Worm (Caenorhabditis elegans) whole organism, late embryonic: ENCODE results near the gene idpa-1.

ENCODE experiments used
- F13H6.1 ChIP-seq: sonication (generic microtip); optimal IDR thresholded peaks from 2 replicates; lab custom pipeline; 2016; ENCODE audit warnings: missing genetic modification characterization, missing compliant biosample characterization
- K02D7.2 ChIP-seq: sonication (generic microtip); optimal IDR thresholded peaks from 2 replicates; lab custom pipeline; 2017; ENCODE audit warnings: mild to moderate bottlenecking, missing genetic modification characterization, missing compliant biosample characterization
- K09A11.1 ChIP-seq: sonication (generic microtip); optimal IDR thresholded peaks from 2 replicates; lab custom pipeline; 2017; ENCODE audit warnings: antibody characterized with exemption, mild to moderate bottlenecking, missing genetic modification characterization, missing compliant biosample characterization; ENCODE audit not compliant: insufficient read depth
- T23F11.4 ChIP-seq: fragments of 200-800 bp; sonication (Bioruptor generic); optimal IDR thresholded peaks from 2 replicates; lab custom pipeline; 2018; ENCODE audit warnings: mild to moderate bottlenecking, missing genetic modification characterization, missing compliant biosample characterization
- Y22D7AL.16 ChIP-seq: sonication (generic microtip); optimal IDR thresholded peaks from 2 replicates; lab custom pipeline; 2016; ENCODE audit warnings: missing genetic modification characterization, missing compliant biosample characterization
- ama-1 ChIP-seq: fragments of 150-350 bp; optimal IDR thresholded peaks from 2 replicates; lab custom pipeline; 2014
- ceh-14 ChIP-seq: sonication (generic microtip); optimal IDR thresholded peaks from 2 replicates; lab custom pipeline; 2016; ENCODE audit warnings: missing genotype, missing genetic modification characterization, missing compliant biosample characterization
- ceh-30 ChIP-seq: fragments of 150-350 bp; optimal IDR thresholded peaks from 2 replicates; lab custom pipeline; 2014; ENCODE audit warnings: missing biosample characterization, missing genetic modification characterization
- ceh-31 ChIP-seq: sonication (generic microtip); optimal IDR thresholded peaks from 2 replicates; lab custom pipeline; 2016; ENCODE audit warnings: missing genetic modification characterization, missing compliant biosample characterization
- ceh-34 ChIP-seq: sonication (generic microtip); optimal IDR thresholded peaks from 2 replicates; lab custom pipeline; 2016; ENCODE audit warnings: mild to moderate bottlenecking, missing genetic modification characterization, missing compliant biosample characterization
- ceh-45 ChIP-seq: fragments of 200-800 bp; sonication (Bioruptor generic); IDR thresholded peaks from 2 replicates; pipeline ENCODE4 v1.3.6; 2022; ENCODE audit warnings: missing genetic modification reagents, missing genetic modification characterization, missing compliant biosample characterization
- ceh-48 ChIP-seq: sonication (generic microtip); optimal IDR thresholded peaks from 2 replicates; lab custom pipeline; 2016; ENCODE audit warnings: missing genetic modification characterization, inconsistent platforms, missing compliant biosample characterization
- ceh-6 ChIP-seq: fragments of 200-800 bp; sonication (Bioruptor generic); optimal IDR thresholded peaks from 2 replicates; lab custom pipeline; 2018; ENCODE audit warnings: mild to moderate bottlenecking, missing genetic modification characterization, missing compliant biosample characterization
- ceh-9 ChIP-seq: sonication (generic microtip); optimal IDR thresholded peaks from 2 replicates; lab custom pipeline; 2016; ENCODE audit warnings: mild to moderate bottlenecking, missing genetic modification characterization, inconsistent platforms, missing compliant biosample characterization
- che-1 ChIP-seq: sonication (generic microtip); optimal IDR thresholded peaks from 2 replicates; lab custom pipeline; 2016; ENCODE audit warnings: mild to moderate bottlenecking, missing genetic modification characterization, missing compliant biosample characterization
- dve-1 ChIP-seq: sonication (generic microtip); optimal IDR thresholded peaks from 2 replicates; lab custom pipeline; 2017; ENCODE audit warnings: antibody characterized with exemption, mild to moderate bottlenecking, missing genetic modification characterization, missing compliant biosample characterization
- elt-4 ChIP-seq: sonication (generic microtip); optimal IDR thresholded peaks from 2 replicates; lab custom pipeline; 2016; ENCODE audit warnings: missing genetic modification characterization, missing compliant biosample characterization
- fax-1 ChIP-seq: sonication (generic microtip); optimal IDR thresholded peaks from 2 replicates; lab custom pipeline; 2016; ENCODE audit warnings: missing genotype, missing genetic modification characterization, missing compliant biosample characterization
- fkh-10 ChIP-seq: fragments of 150-350 bp; optimal IDR thresholded peaks from 2 replicates; lab custom pipeline; 2014; ENCODE audit warnings: missing biosample characterization, missing genetic modification reagents, missing genetic modification characterization
- hlh-15 ChIP-seq: sonication (generic microtip); optimal IDR thresholded peaks from 2 replicates; lab custom pipeline; 2016; ENCODE audit warnings: missing genetic modification characterization, missing compliant biosample characterization
- lin-11 ChIP-seq: fragments of 200-800 bp; sonication (Bioruptor generic); optimal IDR thresholded peaks from 2 replicates; lab custom pipeline; 2018; ENCODE audit warnings: mild to moderate bottlenecking, missing genetic modification characterization, missing compliant biosample characterization
- madf-2 ChIP-seq: sonication (generic microtip); optimal IDR thresholded peaks from 2 replicates; lab custom pipeline; 2017; ENCODE audit warnings: missing genetic modification characterization, missing compliant biosample characterization
- nfya-1 ChIP-seq: sonication (generic microtip); optimal IDR thresholded peaks from 2 replicates; lab custom pipeline; 2017; ENCODE audit warnings: missing genetic modification characterization, mild to moderate bottlenecking, missing compliant biosample characterization, antibody characterized with exemption, moderate library complexity
- npax-4 ChIP-seq: sonication (generic microtip); optimal IDR thresholded peaks from 2 replicates; lab custom pipeline; 2016; ENCODE audit warnings: missing genetic modification characterization, missing compliant biosample characterization
- pag-3 ChIP-seq: sonication (generic microtip); optimal IDR thresholded peaks from 2 replicates; lab custom pipeline; 2016; ENCODE audit warnings: missing compliant biosample characterization, missing genetic modification characterization, borderline replicate concordance
- pha-4 ChIP-seq: fragments of 150-350 bp; optimal IDR thresholded peaks from 2 replicates; lab custom pipeline; 2018; ENCODE audit warnings: missing biosample characterization, missing genetic modification reagents, missing genetic modification characterization
- pros-1 ChIP-seq: fragments of 150-350 bp; optimal IDR thresholded peaks from 2 replicates; lab custom pipeline; 2014; ENCODE audit warnings: missing biosample characterization, missing genetic modification reagents, missing genetic modification characterization
- ref-2 ChIP-seq: sonication (generic microtip); optimal IDR thresholded peaks from 2 replicates; lab custom pipeline; 2016; ENCODE audit warnings: missing genetic modification characterization, missing compliant biosample characterization
- rnt-1 ChIP-seq: sonication (generic microtip); optimal IDR thresholded peaks from 2 replicates; lab custom pipeline; 2016; ENCODE audit warnings: missing genetic modification characterization, missing compliant biosample characterization
- sox-2 ChIP-seq: fragments of 200-800 bp; sonication (Bioruptor generic); IDR thresholded peaks from 2 replicates; pipeline ENCODE4 v1.3.6; 2022; ENCODE audit warnings: missing genetic modification reagents, missing genetic modification characterization, missing compliant biosample characterization
- syd-9 ChIP-seq: sonication (generic microtip); optimal IDR thresholded peaks from 2 replicates; lab custom pipeline; 2016; ENCODE audit warnings: mild to moderate bottlenecking, missing genetic modification characterization, moderate library complexity, missing compliant biosample characterization
- tbx-7 ChIP-seq: sonication (generic microtip); optimal IDR thresholded peaks from 2 replicates; lab custom pipeline; 2016; ENCODE audit warnings: missing genotype, missing genetic modification characterization, missing compliant biosample characterization
- ttx-3 ChIP-seq: sonication (generic microtip); optimal IDR thresholded peaks from 2 replicates; lab custom pipeline; 2016; ENCODE audit warnings: missing genetic modification reagents, missing genetic modification characterization, missing compliant biosample characterization
- unc-3 ChIP-seq, 2 experiments: fragments of 200-800 bp in 1 of 2; sonication (Bioruptor generic) in 1 of 2; sonication (generic microtip) in 1 of 2; conservative IDR thresholded peaks in 1 of 2; optimal IDR thresholded peaks in 1 of 2; 2 replicates each; pipeline versions ENCODE4 v1.3.6 to Lab custom; 2016 to 2022; ENCODE audit warnings: missing compliant biosample characterization in 2 of 2, missing genetic modification characterization in 2 of 2, missing genetic modification reagents in 1 of 2
- unc-42 ChIP-seq: sonication (generic microtip); optimal IDR thresholded peaks from 2 replicates; lab custom pipeline; 2016; ENCODE audit warnings: missing genotype, missing genetic modification characterization, missing compliant biosample characterization
- unc-55 ChIP-seq: sonication (generic microtip); optimal IDR thresholded peaks from 2 replicates; lab custom pipeline; 2017; ENCODE audit warnings: missing biosample characterization, missing genetic modification reagents, missing genetic modification characterization
- zip-5 ChIP-seq: sonication (generic microtip); optimal IDR thresholded peaks from 2 replicates; lab custom pipeline; 2016; ENCODE audit warnings: missing genetic modification characterization, missing compliant biosample characterization
- ztf-16 ChIP-seq: sonication (generic microtip); optimal IDR thresholded peaks from 2 replicates; lab custom pipeline; 2017; ENCODE audit warnings: missing genetic modification characterization, missing compliant biosample characterization

Gene idpa-1

ce11 chrIII:2920866-2921265 is 19.8 kb upstream of the idpa-1 start:
- TF ChIP-seq K02D7.2 (tag; lab: Kevin White, UChicago) = no peak
- no peak for TF ChIP-seq ceh-45 (GFP tag; lab: Robert Waterston, UW)
- no peak for TF ChIP-seq lin-11 (tag; lab: Kevin White, UChicago)
- no peak for TF ChIP-seq ceh-34
- peak; percentile 74 for TF ChIP-seq unc-42
- TF ChIP-seq ceh-9 = no peak

- TF ChIP-seq T23F11.4 (no peak), ceh-14 (tag; lab: Kevin White, UChicago) (no peak), dve-1 (no peak), pag-3 (tag; lab: Kevin White, UChicago) (no peak), ceh-9 (no peak), elt-4 (no peak), ttx-3 (no peak)
These were observed 19.3 kb upstream of the idpa-1 start for ce11 chrIII:2920281-2920680.

- TF ChIP-seq ceh-48 (tag; lab: Kevin White, UChicago) (no peak), K09A11.1 (tag; lab: Kevin White, UChicago) (no peak), unc-3 (GFP tag; conservative IDR thresholded peaks at IDR 0.05; lab: Robert Waterston, UW) (0 out of 2 replicates have a peak, but pooled peaks have one; percentile 5), unc-3 (tag; optimal IDR thresholded peaks at IDR 0.05; lab: Kevin White, UChicago) (no peak), ama-1 (lab: Kevin White, UChicago) (no peak), T23F11.4 (no peak), nfya-1 (tag; lab: Kevin White, UChicago) (no peak), ceh-30 (tag; lab: Kevin White, UChicago) (no peak), che-1 (tag; lab: Kevin White, UChicago) (no peak)
These were observed 17.6 kb upstream of the idpa-1 start for ce11 chrIII:2918655-2919054.

- TF ChIP-seq hlh-15 (no peak), ama-1 (lab: Kevin White, UChicago) (no peak), ref-2 (tag; lab: Kevin White, UChicago) (no peak), rnt-1 (no peak), ztf-16 (no peak), ceh-31 (tag; lab: Kevin White, UChicago) (peak; percentile 13), pag-3 (tag; lab: Kevin White, UChicago) (no peak), unc-55 (GFP tag; lab: Kevin White, UChicago) (no peak), fkh-10 (GFP tag; lab: Kevin White, UChicago) (peak; percentile 46), pros-1 (no peak), unc-42 (peak; percentile 99)
These were observed 13.0 kb upstream of the idpa-1 start for ce11 chrIII:2914029-2914428.

ce11 chrIII:2912916-2913315 is 11.9 kb upstream of the idpa-1 start:
- TF ChIP-seq madf-2 (tag; lab: Kevin White, UChicago) = no peak
- no peak for TF ChIP-seq sox-2 (GFP tag; lab: Robert Waterston, UW)
- no peak for TF ChIP-seq ttx-3
- no peak for TF ChIP-seq npax-4 (tag; lab: Kevin White, UChicago)
- TF ChIP-seq ceh-34 = no peak
- no peak for TF ChIP-seq fkh-10 (GFP tag; lab: Kevin White, UChicago)
- TF ChIP-seq F13H6.1 (tag; lab: Kevin White, UChicago) = no peak
- TF ChIP-seq rnt-1 = no peak
- TF ChIP-seq tbx-7 = no peak
- no peak for TF ChIP-seq fax-1 (tag; lab: Kevin White, UChicago)
- no peak for TF ChIP-seq unc-42
- no peak for TF ChIP-seq ztf-16

- no peak for TF ChIP-seq fkh-10 (GFP tag; lab: Kevin White, UChicago)
- no peak for TF ChIP-seq zip-5
- TF ChIP-seq pha-4 (tag; lab: Kevin White, UChicago) = no peak
- TF ChIP-seq npax-4 (tag; lab: Kevin White, UChicago) = no peak
- no peak for TF ChIP-seq ceh-6 (GFP tag; lab: Kevin White, UChicago)
- no peak for TF ChIP-seq K09A11.1 (tag; lab: Kevin White, UChicago)
- TF ChIP-seq hlh-15 = no peak
- no peak for TF ChIP-seq Y22D7AL.16 (tag; lab: Kevin White, UChicago)
- TF ChIP-seq syd-9 (tag; lab: Kevin White, UChicago) = no peak
These were observed 9.6 kb upstream of the idpa-1 start, which contains the start of gene cdh-1 for ce11 chrIII:2910606-2911005. TSS of gene cdh-1 (plus strand) at chrIII:2910906.
